Worm (Caenorhabditis elegans): ENCODE results near the gene spat-2.

DNA sequence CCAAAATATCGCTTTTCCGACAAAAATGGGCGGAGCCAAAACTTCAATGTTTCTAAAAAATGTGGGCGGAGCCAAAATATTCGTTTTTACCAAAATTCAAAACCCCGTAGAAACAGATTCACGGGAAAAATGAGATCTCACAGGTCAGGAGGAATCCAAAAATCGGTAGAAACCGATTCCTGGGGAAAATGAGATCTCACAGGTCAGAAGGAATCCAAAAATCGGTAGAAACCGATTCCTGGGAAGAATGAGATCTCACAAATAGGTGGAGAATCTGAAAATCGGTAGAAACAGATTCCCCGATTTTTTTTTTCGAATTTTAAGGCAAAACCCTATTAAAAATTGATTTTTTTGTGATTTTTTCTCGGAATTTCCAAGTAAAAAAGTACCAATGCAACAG is 56.7 kb downstream of the spat-2 start:
- TF ChIP-seq ztf-11 (tag; optimal IDR thresholded peaks at IDR 0.05) (no peak), ama-1 (optimal IDR thresholded peaks at IDR 0.05) (no peak), unc-55 (GFP tag; optimal IDR thresholded peaks at IDR 0.05) (peak; percentile 17), fos-1 (tag; optimal IDR thresholded peaks at IDR 0.05) (no peak), peb-1 (tag; optimal IDR thresholded peaks at IDR 0.05) (no peak), nhr-237 (tag; optimal IDR thresholded peaks at IDR 0.05) (no peak), C34F6.9 (tag; optimal IDR thresholded peaks at IDR 0.05) (no peak), nhr-10 (tag; optimal IDR thresholded peaks at IDR 0.05) (no peak), elt-1 (tag; optimal IDR thresholded peaks at IDR 0.05) (no peak), egl-27 (tag; optimal IDR thresholded peaks at IDR 0.05) (no peak), unc-62 (GFP tag; optimal IDR thresholded peaks at IDR 0.05) (no peak), lin-39 (tag; optimal IDR thresholded peaks at IDR 0.05) (no peak), nhr-11 (tag; optimal IDR thresholded peaks at IDR 0.05) (no peak), ceh-16 (tag; optimal IDR thresholded peaks at IDR 0.05) (no peak)
